Worm (Caenorhabditis elegans) whole organism, L4 larva: ENCODE results near the gene F35F10.7.

Experiments used
- fos-1 ChIP-seq: fragments of 150-350 bp; optimal IDR thresholded peaks from 2 replicates; lab custom pipeline; 2014; ENCODE audit warnings: missing biosample characterization, missing genetic modification characterization
- nhr-76 ChIP-seq: fragments of 150-350 bp; optimal IDR thresholded peaks from 2 replicates; lab custom pipeline; 2014; ENCODE audit warnings: missing biosample characterization, missing genetic modification characterization

DNA sequence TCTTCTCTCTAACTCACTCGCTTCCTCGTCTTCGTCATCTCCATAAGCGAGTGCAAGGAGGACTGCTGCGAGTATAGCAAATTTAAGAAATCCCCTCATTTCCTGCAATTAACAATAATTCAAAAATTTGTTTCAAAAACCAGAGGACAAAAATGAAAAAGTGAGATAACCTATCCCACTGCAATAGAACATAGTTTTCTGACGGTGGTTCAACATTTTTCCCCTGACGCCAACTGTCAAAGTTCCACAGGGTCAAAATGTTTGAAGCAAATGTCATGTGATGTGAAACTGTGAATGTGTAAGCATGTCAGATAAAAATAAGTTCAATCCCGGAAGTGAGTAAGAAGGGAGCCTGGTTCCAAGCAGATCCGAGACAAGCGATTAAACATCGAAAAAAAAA, 17.8 kb downstream of the F35F10.7 start, which contains the start of gene T28A11.19:
- TF ChIP-seq nhr-76, result no peak
- TF ChIP-seq fos-1, result no peak
